Fruit fly (Drosophila melanogaster): ENCODE results near the gene CG7560.

Gene CG7560

dm6 chr3L:11416495-11417272 is 8.3 kb upstream of the CG7560 start (continued):
- peak; percentile 87 for TF ChIP-seq CG14667 (GFP tag; IDR thresholded peaks at IDR 0.05)
- TF ChIP-seq CG14965 (GFP tag; optimal IDR thresholded peaks at IDR 0.05; ENCODE audit: borderline replicate concordance), result peak; percentile 75
- TF ChIP-seq CHES-1-like (GFP tag; optimal IDR thresholded peaks at IDR 0.05), result peak; percentile 73
- TF ChIP-seq bigmax (GFP tag; optimal IDR thresholded peaks at IDR 0.05), result peak; percentile 85
- no peak for TF ChIP-seq sd (tag; optimal IDR thresholded peaks at IDR 0.05)
- no peak for TF ChIP-seq cg (GFP tag; optimal IDR thresholded peaks at IDR 0.05)
- peak; percentile 78 for TF ChIP-seq tx (GFP tag; optimal IDR thresholded peaks at IDR 0.05)
- TF ChIP-seq CG10959 (GFP tag; IDR thresholded peaks at IDR 0.05), result peak; percentile 96
- no peak for TF ChIP-seq CG8924 (tag; optimal IDR thresholded peaks at IDR 0.05)
- TF ChIP-seq trh (GFP tag; optimal IDR thresholded peaks at IDR 0.05), result peak; percentile 70
- no peak for TF ChIP-seq sima (GFP tag; optimal IDR thresholded peaks at IDR 0.05)
- peak; percentile 91 for TF ChIP-seq E2f1 (GFP tag; IDR thresholded peaks at IDR 0.05)
- peak; percentile 95 for TF ChIP-seq gce (GFP tag; IDR thresholded peaks at IDR 0.05)
- peak; percentile 10 for TF ChIP-seq CG9437 (GFP tag; optimal IDR thresholded peaks at IDR 0.05)
- TF ChIP-seq Sry-β (GFP tag; optimal IDR thresholded peaks at IDR 0.05), result no peak
- peak; percentile 88 for TF ChIP-seq esg (GFP tag; conservative IDR thresholded peaks at IDR 0.05)
- TF ChIP-seq Sox102F (GFP tag; optimal IDR thresholded peaks at IDR 0.05), result peak; percentile 87
- peak; percentile 87 for TF ChIP-seq oc (tag; optimal IDR thresholded peaks at IDR 0.05)
- TF ChIP-seq CG8388 (GFP tag; optimal IDR thresholded peaks at IDR 0.05), result peak; percentile 89
- peak; percentile 34 for TF ChIP-seq caup (GFP tag; optimal IDR thresholded peaks at IDR 0.05; ENCODE audit: severe bottlenecking)
- TF ChIP-seq CG6272 (GFP tag; IDR thresholded peaks at IDR 0.05), result peak; percentile 81
- TF ChIP-seq CG7963 (GFP tag; IDR thresholded peaks at IDR 0.05; ENCODE audit: partially characterized antibody), result no peak
- TF ChIP-seq CG13424 (tag; optimal IDR thresholded peaks at IDR 0.05), result peak; percentile 71
- TF ChIP-seq CG11696 (GFP tag; IDR thresholded peaks at IDR 0.05), result peak; percentile 81
- TF ChIP-seq Nf-YA (GFP tag; IDR thresholded peaks at IDR 0.05), result peak; percentile 94
- peak; percentile 21; the same call in 1 of the 2 replicates for TF ChIP-seq Poxn (GFP tag; IDR thresholded peaks at IDR 0.05)
- TF ChIP-seq CG14014 (GFP tag; IDR thresholded peaks at IDR 0.05), result peak; percentile 76
- peak; percentile 76; the same call in 2 of the 3 replicates for TF ChIP-seq CG2889 (GFP tag; IDR thresholded peaks at IDR 0.05)
- peak; percentile 67 for TF ChIP-seq CG10431 (GFP tag; optimal IDR thresholded peaks at IDR 0.05)
- no peak for TF ChIP-seq Hand (GFP tag; optimal IDR thresholded peaks at IDR 0.05)
- peak; percentile 77 for TF ChIP-seq al (GFP tag; IDR thresholded peaks at IDR 0.05)
- TF ChIP-seq phol (tag; optimal IDR thresholded peaks at IDR 0.05), result peak; percentile 84
- TF ChIP-seq CG6175 (GFP tag; IDR thresholded peaks at IDR 0.05), result peak; percentile 83
- no peak for TF ChIP-seq pzg (GFP tag; optimal IDR thresholded peaks at IDR 0.05)
- TF ChIP-seq tin (GFP tag; optimal IDR thresholded peaks at IDR 0.05), result peak; percentile 89
- peak; percentile 80 for TF ChIP-seq sr (GFP tag; IDR thresholded peaks at IDR 0.05)
- peak; percentile 72 for TF ChIP-seq klu (GFP tag; IDR thresholded peaks at IDR 0.05)
- peak; percentile 87 for TF ChIP-seq her (GFP tag; optimal IDR thresholded peaks at IDR 0.05)
- TF ChIP-seq CG4404 (GFP tag; IDR thresholded peaks at IDR 0.05), result peak; percentile 84
- TF ChIP-seq Sry-δ (GFP tag; optimal IDR thresholded peaks at IDR 0.05), result peak; percentile 61
- peak; percentile 92 for TF ChIP-seq Blimp-1 (GFP tag; optimal IDR thresholded peaks at IDR 0.05)
- peak; percentile 58 for TF ChIP-seq CG6654 (GFP tag; optimal IDR thresholded peaks at IDR 0.05)
- peak; percentile 29 for TF ChIP-seq gcm2 (GFP tag; optimal IDR thresholded peaks at IDR 0.05)
- TF ChIP-seq HmgZ (tag; optimal IDR thresholded peaks at IDR 0.05), result peak; percentile 14
- TF ChIP-seq CG3065 (GFP tag; optimal IDR thresholded peaks at IDR 0.05), result peak; percentile 49
- TF ChIP-seq Xbp1 (GFP tag; optimal IDR thresholded peaks at IDR 0.05), result peak; percentile 83
- no peak for TF ChIP-seq CG8478 (optimal IDR thresholded peaks at IDR 0.05)
- TF ChIP-seq lilli (GFP tag; optimal IDR thresholded peaks at IDR 0.05), result peak; percentile 72
- peak; percentile 73 for TF ChIP-seq ewg (GFP tag; optimal IDR thresholded peaks at IDR 0.05)
- no peak for TF ChIP-seq Lpt (GFP tag; optimal IDR thresholded peaks at IDR 0.05)
